Worm (Caenorhabditis elegans): Measurements from ENCODE around the gene sorf-1.

Gene sorf-1

ce11 chrX:3379114-3379513 is at the start of gene sorf-1:
Gene sorf-1, minus strand, starts transcription at chrX:3379248.
- TF ChIP-seq zfp-2 (tag; optimal IDR thresholded peaks at IDR 0.05) = no peak
- no peak for TF ChIP-seq hlh-11 (tag; optimal IDR thresholded peaks at IDR 0.05)
- TF ChIP-seq ctbp-1 (GFP tag; IDR thresholded peaks at IDR 0.05) = no peak
- TF ChIP-seq fos-1 (tag; optimal IDR thresholded peaks at IDR 0.05) = no peak
- TF ChIP-seq mep-1 (tag; optimal IDR thresholded peaks at IDR 0.05) = peak; percentile 46
- TF ChIP-seq nhr-76 (tag; optimal IDR thresholded peaks at IDR 0.05) = no peak
- no peak for TF ChIP-seq aly-2 (tag; optimal IDR thresholded peaks at IDR 0.05)
- TF ChIP-seq set-16 (GFP tag; IDR thresholded peaks at IDR 0.05) = no peak
- no peak for TF ChIP-seq ama-1 (optimal IDR thresholded peaks at IDR 0.05)
- no peak for TF ChIP-seq ceh-44 (GFP tag; IDR thresholded peaks at IDR 0.05)
- TF ChIP-seq R02D3.7 (tag; optimal IDR thresholded peaks at IDR 0.05) = no peak
- no peak for TF ChIP-seq Y105C5A.15 (GFP tag; IDR thresholded peaks at IDR 0.05)
- no peak for TF ChIP-seq lir-3 (tag; optimal IDR thresholded peaks at IDR 0.05)
- no peak for TF ChIP-seq tra-1 (GFP tag; IDR thresholded peaks at IDR 0.05)
- no peak for TF ChIP-seq T26A8.4 (GFP tag; IDR thresholded peaks at IDR 0.05)
- TF ChIP-seq daf-16 (GFP tag; optimal IDR thresholded peaks at IDR 0.05) = no peak
- no peak for TF ChIP-seq daf-16 (tag; optimal IDR thresholded peaks at IDR 0.05)
- TF ChIP-seq nhr-48 (tag; optimal IDR thresholded peaks at IDR 0.05) = no peak
- no peak for TF ChIP-seq nhr-111 (GFP tag; optimal IDR thresholded peaks at IDR 0.05)
- peak; percentile 85 for TF ChIP-seq aha-1 (tag)
- no peak for TF ChIP-seq spr-1 (tag; optimal IDR thresholded peaks at IDR 0.05)
- no peak for TF ChIP-seq dmd-9 (GFP tag; IDR thresholded peaks at IDR 0.05)
- TF ChIP-seq nhr-28 (tag; optimal IDR thresholded peaks at IDR 0.05) = no peak
- no peak for TF ChIP-seq duxl-1 (tag; optimal IDR thresholded peaks at IDR 0.05; ENCODE audit: poor library complexity)
- TF ChIP-seq hlh-30 (tag; optimal IDR thresholded peaks at IDR 0.05; ENCODE audit: insufficient read depth) = peak; percentile 39
- TF ChIP-seq ceh-28 (tag; optimal IDR thresholded peaks at IDR 0.05) = no peak
- no peak for TF ChIP-seq php-3 (GFP tag; IDR thresholded peaks at IDR 0.05)
- TF ChIP-seq nhr-237 (tag; optimal IDR thresholded peaks at IDR 0.05) = no peak
- TF ChIP-seq daf-12 (tag; optimal IDR thresholded peaks at IDR 0.05) = no peak
- TF ChIP-seq dve-1 (tag; optimal IDR thresholded peaks at IDR 0.05; ENCODE audit: insufficient read depth) = no peak
- TF ChIP-seq gei-8 (GFP tag; optimal IDR thresholded peaks at IDR 0.05) = no peak
- no peak for TF ChIP-seq dmd-8 (GFP tag; IDR thresholded peaks at IDR 0.05)
- TF ChIP-seq vab-7 (GFP tag; IDR thresholded peaks at IDR 0.05) = no peak
- TF ChIP-seq lin-39 (tag; optimal IDR thresholded peaks at IDR 0.05) = no peak
- TF ChIP-seq lin-1 (GFP tag; IDR thresholded peaks at IDR 0.05) = no peak
- no peak for TF ChIP-seq mdt-29 (GFP tag; IDR thresholded peaks at IDR 0.05)
- TF ChIP-seq zip-2 (tag; optimal IDR thresholded peaks at IDR 0.05) = no peak
- TF ChIP-seq lim-7 (GFP tag; IDR thresholded peaks at IDR 0.05) = no peak
- no peak for TF ChIP-seq hmg-1.1 (GFP tag; IDR thresholded peaks at IDR 0.05)
- TF ChIP-seq daf-8 (GFP tag; IDR thresholded peaks at IDR 0.05) = no peak
- no peak for TF ChIP-seq egl-27 (tag; optimal IDR thresholded peaks at IDR 0.05)
- no peak for TF ChIP-seq nhr-25 (tag; optimal IDR thresholded peaks at IDR 0.05; ENCODE audit: borderline replicate concordance, insufficient read depth)
- no peak for TF ChIP-seq nhr-102 (tag; optimal IDR thresholded peaks at IDR 0.05)
- TF ChIP-seq mxl-2 (GFP tag; conservative IDR thresholded peaks at IDR 0.05) = no peak
- TF ChIP-seq dmd-6 (GFP tag; IDR thresholded peaks at IDR 0.05) = peak; percentile 38
- no peak for TF ChIP-seq Y5F2A.4 (GFP tag; optimal IDR thresholded peaks at IDR 0.05)
- no peak for TF ChIP-seq zip-11 (GFP tag; IDR thresholded peaks at IDR 0.05)
- TF ChIP-seq pha-4 (GFP tag; IDR thresholded peaks at IDR 0.05) = no peak
- TF ChIP-seq pha-4 (tag; optimal IDR thresholded peaks at IDR 0.05) = no peak
- TF ChIP-seq pqm-1 (tag; optimal IDR thresholded peaks at IDR 0.05) = no peak
- TF ChIP-seq dpl-1 (GFP tag; optimal IDR thresholded peaks at IDR 0.05) = peak; percentile 41
- no peak for TF ChIP-seq snpc-4 (tag; optimal IDR thresholded peaks at IDR 0.05)
- TF ChIP-seq mes-2 (tag; optimal IDR thresholded peaks at IDR 0.05; ENCODE audit: poor library complexity, severe bottlenecking) = peak; percentile 95

Data from whole organism, L4 larva.